Worm (Caenorhabditis elegans): ENCODE measurements around the gene F46G10.1.

The F46G10.1 gene

ce11 chrX:13306869-13307446 is 4.6 kb downstream of the F46G10.1 start:
- TF ChIP-seq ama-1 (optimal IDR thresholded peaks at IDR 0.05), result no peak
- peak; percentile 89 for TF ChIP-seq syd-9 (tag; optimal IDR thresholded peaks at IDR 0.05)
- TF ChIP-seq ceh-31 (tag; optimal IDR thresholded peaks at IDR 0.05), result peak; percentile 82
- peak; percentile 89 for TF ChIP-seq hlh-6 (tag; optimal IDR thresholded peaks at IDR 0.05)
- TF ChIP-seq hlh-13 (GFP tag; optimal IDR thresholded peaks at IDR 0.05), result peak; percentile 82
- peak; percentile 91 for TF ChIP-seq ttx-3 (tag; optimal IDR thresholded peaks at IDR 0.05)
- TF ChIP-seq ceh-24 (tag; optimal IDR thresholded peaks at IDR 0.05), result peak; percentile 83
- peak; percentile 53 for TF ChIP-seq pqm-1 (tag; optimal IDR thresholded peaks at IDR 0.05)
- peak; percentile 91 for TF ChIP-seq che-1 (tag; optimal IDR thresholded peaks at IDR 0.05)
- TF ChIP-seq nhr-11 (tag; optimal IDR thresholded peaks at IDR 0.05), result no peak
- peak; percentile 77 for TF ChIP-seq ceh-9 (tag; optimal IDR thresholded peaks at IDR 0.05)
- TF ChIP-seq elt-2 (tag; optimal IDR thresholded peaks at IDR 0.05), result peak; percentile 94
- peak; percentile 93 for TF ChIP-seq pat-9 (tag; optimal IDR thresholded peaks at IDR 0.05)
- peak; percentile 86 for TF ChIP-seq ahr-1 (tag; optimal IDR thresholded peaks at IDR 0.05)
- TF ChIP-seq tbx-2 (tag; optimal IDR thresholded peaks at IDR 0.05), result peak; percentile 85
- TF ChIP-seq ceh-22 (tag; optimal IDR thresholded peaks at IDR 0.05), result no peak
- TF ChIP-seq K02D7.2 (tag; optimal IDR thresholded peaks at IDR 0.05), result peak; percentile 89
- peak; percentile 89 for TF ChIP-seq dmd-4 (tag; optimal IDR thresholded peaks at IDR 0.05; ENCODE audit: borderline replicate concordance)
- peak; percentile 84 for TF ChIP-seq pha-2 (tag; optimal IDR thresholded peaks at IDR 0.05)
- TF ChIP-seq madf-2 (tag; optimal IDR thresholded peaks at IDR 0.05), result peak; percentile 89
- peak; percentile 89 for TF ChIP-seq sox-4 (tag; optimal IDR thresholded peaks at IDR 0.05)
- peak; percentile 83 for TF ChIP-seq ref-2 (tag; optimal IDR thresholded peaks at IDR 0.05)
- TF ChIP-seq F13H6.1 (tag; optimal IDR thresholded peaks at IDR 0.05), result peak; percentile 72
- TF ChIP-seq ceh-19 (GFP tag; optimal IDR thresholded peaks at IDR 0.05), result peak; percentile 90
- peak; percentile 82 for TF ChIP-seq nhr-232 (tag; optimal IDR thresholded peaks at IDR 0.05)
- peak; percentile 93 for TF ChIP-seq hlh-8 (tag; optimal IDR thresholded peaks at IDR 0.05)
- TF ChIP-seq lin-11 (tag; optimal IDR thresholded peaks at IDR 0.05), result peak; percentile 90
- TF ChIP-seq ceh-18 (tag; optimal IDR thresholded peaks at IDR 0.05), result peak; percentile 78
- TF ChIP-seq ztf-16 (tag; optimal IDR thresholded peaks at IDR 0.05), result peak; percentile 88
- TF ChIP-seq lim-6 (tag; optimal IDR thresholded peaks at IDR 0.05), result peak; percentile 64
- TF ChIP-seq unc-3 (GFP tag; conservative IDR thresholded peaks at IDR 0.05), result peak; percentile 91
- TF ChIP-seq unc-3 (tag; optimal IDR thresholded peaks at IDR 0.05), result peak; percentile 92
- peak; percentile 94 for TF ChIP-seq gmeb-2 (tag; optimal IDR thresholded peaks at IDR 0.05)
- peak; percentile 86 for TF ChIP-seq eyg-1 (tag; optimal IDR thresholded peaks at IDR 0.05)
- peak; percentile 52 for TF ChIP-seq ets-4 (tag; optimal IDR thresholded peaks at IDR 0.05)
- TF ChIP-seq pha-4 (tag; optimal IDR thresholded peaks at IDR 0.05), result no peak
- TF ChIP-seq pax-1 (tag; optimal IDR thresholded peaks at IDR 0.05), result no peak
- TF ChIP-seq tbx-7 (tag; optimal IDR thresholded peaks at IDR 0.05), result peak; percentile 29
- TF ChIP-seq elt-4 (tag; optimal IDR thresholded peaks at IDR 0.05), result no peak
- peak; percentile 74 for TF ChIP-seq pag-3 (tag; optimal IDR thresholded peaks at IDR 0.05; ENCODE audit: borderline replicate concordance)
- peak; percentile 94 for TF ChIP-seq ceh-6 (GFP tag; optimal IDR thresholded peaks at IDR 0.05)
- TF ChIP-seq rnt-1 (tag; optimal IDR thresholded peaks at IDR 0.05), result peak; percentile 80
- peak; percentile 95 for TF ChIP-seq dve-1 (tag; optimal IDR thresholded peaks at IDR 0.05)
- TF ChIP-seq nfya-1 (tag; optimal IDR thresholded peaks at IDR 0.05), result peak; percentile 80
- TF ChIP-seq fax-1 (tag; optimal IDR thresholded peaks at IDR 0.05), result peak; percentile 87
- TF ChIP-seq sox-2 (GFP tag; IDR thresholded peaks at IDR 0.05), result peak; percentile 92
- peak; percentile 68 for TF ChIP-seq unc-42 (tag; optimal IDR thresholded peaks at IDR 0.05)
- TF ChIP-seq C08G9.2 (tag; optimal IDR thresholded peaks at IDR 0.05), result peak; percentile 71
- TF ChIP-seq hlh-30 (tag; optimal IDR thresholded peaks at IDR 0.05; ENCODE audit: insufficient read depth), result peak; percentile 71
- peak; percentile 78 for TF ChIP-seq ceh-14 (tag; optimal IDR thresholded peaks at IDR 0.05)
- peak; percentile 91 for TF ChIP-seq sdc-2 (tag; optimal IDR thresholded peaks at IDR 0.05)
- peak; percentile 66 for TF ChIP-seq pros-1 (tag; optimal IDR thresholded peaks at IDR 0.05)
- peak; percentile 69 for TF ChIP-seq odd-2 (tag; optimal IDR thresholded peaks at IDR 0.05)
